Worm (Caenorhabditis elegans): ENCODE data around the gene F46C8.1.

Gene F46C8.1

DNA sequence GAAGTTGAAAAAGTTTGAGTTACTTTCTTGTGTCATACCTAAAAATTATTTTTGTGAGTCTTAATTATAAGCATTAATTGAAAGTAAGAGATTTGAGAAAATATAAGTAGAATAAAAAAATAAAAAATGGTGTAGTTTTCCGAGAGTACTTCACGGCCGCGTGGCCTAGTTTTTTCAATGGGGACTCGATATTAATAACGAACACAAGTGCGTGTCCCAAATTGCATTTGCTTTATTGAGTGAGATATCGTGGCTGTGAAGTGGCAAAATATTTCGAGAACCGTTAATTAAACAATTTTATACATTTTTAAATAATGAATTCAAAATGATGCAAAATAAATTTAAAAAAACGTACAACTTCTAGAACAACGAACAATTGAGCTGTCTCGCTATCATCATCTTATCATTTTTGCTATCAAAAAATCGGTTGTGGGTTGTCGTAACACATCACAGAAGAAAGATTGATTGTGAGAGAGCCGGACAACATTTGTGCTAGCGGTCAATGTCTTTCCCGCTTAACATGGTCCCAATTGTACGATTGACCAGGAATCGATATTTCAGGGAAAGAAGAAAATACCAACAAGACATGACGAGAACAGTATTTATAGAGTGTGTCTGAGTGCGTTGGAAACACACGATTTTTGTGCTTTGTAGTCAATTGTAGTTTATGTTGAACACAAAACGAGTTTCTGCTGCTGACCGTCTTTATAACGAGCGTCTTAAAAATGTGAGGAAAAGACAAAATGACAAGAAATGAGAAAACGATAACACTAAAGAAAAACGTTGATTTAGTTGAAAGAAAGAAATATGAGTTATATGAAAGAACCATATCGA lies 21.6 kb downstream of the F46C8.1 start, which contains the start of gene apy-1 (continued):
- TF ChIP-seq elt-3 (tag; optimal IDR thresholded peaks at IDR 0.05) (no peak), elt-1 (tag; optimal IDR thresholded peaks at IDR 0.05) (no peak), ztf-11 (tag; optimal IDR thresholded peaks at IDR 0.05) (no peak), peb-1 (tag; optimal IDR thresholded peaks at IDR 0.05) (no peak)

- peak; percentile 15 for TF ChIP-seq unc-55 (GFP tag; optimal IDR thresholded peaks at IDR 0.05)
- TF ChIP-seq elt-1 (tag; optimal IDR thresholded peaks at IDR 0.05): no peak
Measured at ce11 chrX:7572057-7572456, 23.8 kb downstream of the F46C8.1 start, which contains the start of gene pcyt-1. Gene pcyt-1 (plus strand): TSS chrX:7572357.

- no peak for TF ChIP-seq ama-1 (optimal IDR thresholded peaks at IDR 0.05)
- no peak for TF ChIP-seq elt-3 (tag; optimal IDR thresholded peaks at IDR 0.05)
- TF ChIP-seq nhr-25 (tag; optimal IDR thresholded peaks at IDR 0.05): no peak
- no peak for TF ChIP-seq dmd-4 (tag; optimal IDR thresholded peaks at IDR 0.05)
- peak; percentile 18 for TF ChIP-seq unc-55 (GFP tag; optimal IDR thresholded peaks at IDR 0.05)
- TF ChIP-seq peb-1 (tag; optimal IDR thresholded peaks at IDR 0.05): no peak
Measured at ce11 chrX:7573172-7573571, 24.9 kb downstream of the F46C8.1 start.

DNA sequence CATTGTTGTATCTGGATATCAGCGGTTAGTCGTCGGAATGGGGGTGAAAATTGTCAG lies 25.1 kb downstream of the F46C8.1 start, which contains the start of the genes unc-98 and F08C6.18:
unc-98 (minus strand) TSS at position 48 of the 57 bp plus-strand sequence.
F08C6.18 (minus strand) TSS at position 57 of the 57 bp plus-strand sequence.
- TF ChIP-seq fos-1 (tag; optimal IDR thresholded peaks at IDR 0.05) (no peak), nhr-10 (tag; optimal IDR thresholded peaks at IDR 0.05) (no peak), C34F6.9 (tag; optimal IDR thresholded peaks at IDR 0.05) (no peak), ama-1 (optimal IDR thresholded peaks at IDR 0.05) (no peak), nhr-23 (tag; optimal IDR thresholded peaks at IDR 0.05) (no peak), ztf-1 (GFP tag; conservative IDR thresholded peaks at IDR 0.05) (no peak), ceh-82 (tag; optimal IDR thresholded peaks at IDR 0.05) (no peak), nhr-77 (tag; optimal IDR thresholded peaks at IDR 0.05) (no peak), unc-55 (GFP tag; optimal IDR thresholded peaks at IDR 0.05) (no peak), mbf-1 (tag; optimal IDR thresholded peaks at IDR 0.05) (no peak), F13H6.1 (tag; optimal IDR thresholded peaks at IDR 0.05) (no peak)

- TF ChIP-seq nhr-21 (tag; optimal IDR thresholded peaks at IDR 0.05) (no peak), mab-5 (tag; optimal IDR thresholded peaks at IDR 0.05) (no peak), sma-9 (GFP tag; optimal IDR thresholded peaks at IDR 0.05) (peak; percentile 56), sma-9 (tag; optimal IDR thresholded peaks at IDR 0.05) (no peak), nhr-129 (tag; optimal IDR thresholded peaks at IDR 0.05) (peak; percentile 67), lin-11 (tag; optimal IDR thresholded peaks at IDR 0.05) (no peak), egl-27 (tag; optimal IDR thresholded peaks at IDR 0.05) (no peak), sma-3 (GFP tag; optimal IDR thresholded peaks at IDR 0.05) (no peak), unc-62 (GFP tag; optimal IDR thresholded peaks at IDR 0.05) (no peak), C34F6.9 (tag; optimal IDR thresholded peaks at IDR 0.05) (peak; percentile 24), zag-1 (tag; optimal IDR thresholded peaks at IDR 0.05) (no peak), nhr-6 (tag; optimal IDR thresholded peaks at IDR 0.05) (no peak), F13H6.1 (tag; optimal IDR thresholded peaks at IDR 0.05) (peak; percentile 72)
Measured at ce11 chrX:7573629-7574028, 25.4 kb downstream of the F46C8.1 start.

ce11 chrX:7575939-7576338 lies 27.7 kb downstream of the F46C8.1 start:
- TF ChIP-seq ztf-11 (tag; optimal IDR thresholded peaks at IDR 0.05) (no peak), gmeb-1 (tag; optimal IDR thresholded peaks at IDR 0.05) (no peak), ztf-4 (tag; optimal IDR thresholded peaks at IDR 0.05) (no peak), nhr-237 (tag; optimal IDR thresholded peaks at IDR 0.05) (no peak), aly-2 (tag; optimal IDR thresholded peaks at IDR 0.05) (no peak), peb-1 (tag; optimal IDR thresholded peaks at IDR 0.05) (no peak), sma-9 (GFP tag; optimal IDR thresholded peaks at IDR 0.05) (peak; percentile 71), sma-9 (tag; optimal IDR thresholded peaks at IDR 0.05) (no peak), egl-27 (tag; optimal IDR thresholded peaks at IDR 0.05) (peak; percentile 5), mab-5 (tag; optimal IDR thresholded peaks at IDR 0.05) (no peak), ama-1 (optimal IDR thresholded peaks at IDR 0.05) (no peak), zag-1 (tag; optimal IDR thresholded peaks at IDR 0.05) (no peak), fos-1 (tag; optimal IDR thresholded peaks at IDR 0.05) (peak; percentile 88), snpc-4 (tag; optimal IDR thresholded peaks at IDR 0.05) (no peak), sma-3 (GFP tag; optimal IDR thresholded peaks at IDR 0.05) (peak; percentile 9), nhr-77 (tag; optimal IDR thresholded peaks at IDR 0.05) (no peak), elt-3 (tag; optimal IDR thresholded peaks at IDR 0.05) (no peak), mbf-1 (tag; optimal IDR thresholded peaks at IDR 0.05) (no peak), nhr-25 (tag; optimal IDR thresholded peaks at IDR 0.05) (no peak), lin-11 (tag; optimal IDR thresholded peaks at IDR 0.05) (no peak), nhr-11 (tag; optimal IDR thresholded peaks at IDR 0.05) (no peak), dmd-4 (tag; optimal IDR thresholded peaks at IDR 0.05) (no peak), nhr-23 (tag; optimal IDR thresholded peaks at IDR 0.05) (no peak), nhr-129 (tag; optimal IDR thresholded peaks at IDR 0.05) (no peak), crh-2 (tag; optimal IDR thresholded peaks at IDR 0.05) (peak; percentile 70), nhr-21 (tag; optimal IDR thresholded peaks at IDR 0.05) (no peak), blmp-1 (tag; optimal IDR thresholded peaks at IDR 0.05; ENCODE audit: insufficient read depth) (peak; percentile 69), skn-1 (tag; optimal IDR thresholded peaks at IDR 0.05) (no peak), unc-62 (GFP tag; optimal IDR thresholded peaks at IDR 0.05) (no peak), nhr-12 (tag; optimal IDR thresholded peaks at IDR 0.05) (no peak), ceh-16 (tag; optimal IDR thresholded peaks at IDR 0.05) (no peak), nhr-6 (tag; optimal IDR thresholded peaks at IDR 0.05) (no peak), Y55F3AM.14 (GFP tag; optimal IDR thresholded peaks at IDR 0.05) (no peak), elt-1 (tag; optimal IDR thresholded peaks at IDR 0.05) (no peak)

All from whole organism, L2 larva.